Worm (Caenorhabditis elegans) whole organism, L2 larva: ENCODE results near the gene angl-1.

Source experiments
- ZK546.5 ChIP-seq: sonication (generic microtip); optimal IDR thresholded peaks from 2 replicates; lab custom pipeline; 2017; ENCODE audit warnings: missing biosample characterization, missing genetic modification characterization
- ama-1 ChIP-seq: fragments of 150-350 bp; optimal IDR thresholded peaks from 2 replicates; lab custom pipeline; 2018; ENCODE audit warnings: inconsistent platforms
- ceh-82 ChIP-seq: fragments of 150-350 bp; optimal IDR thresholded peaks from 2 replicates; lab custom pipeline; 2014; ENCODE audit warnings: missing biosample characterization, missing genetic modification characterization
- egl-27 ChIP-seq: sonication (generic microtip); optimal IDR thresholded peaks from 3 replicates; lab custom pipeline; 2017; ENCODE audit warnings: missing biosample characterization, missing genetic modification reagents, missing genetic modification characterization
- mab-5 ChIP-seq: fragments of 150-350 bp; optimal IDR thresholded peaks from 2 replicates; lab custom pipeline; 2014; ENCODE audit warnings: missing biosample characterization, missing genetic modification characterization
- nhr-11 ChIP-seq: fragments of 150-350 bp; optimal IDR thresholded peaks from 2 replicates; lab custom pipeline; 2014; ENCODE audit warnings: missing biosample characterization, missing genetic modification characterization
- nhr-23 ChIP-seq: fragments of 150-350 bp; optimal IDR thresholded peaks from 2 replicates; lab custom pipeline; 2014; ENCODE audit warnings: missing biosample characterization, missing genetic modification reagents, missing genetic modification characterization
- nhr-25 ChIP-seq: fragments of 150-350 bp; sonication (generic microtip); optimal IDR thresholded peaks from 3 replicates; lab custom pipeline; 2014; ENCODE audit warnings: missing biosample characterization, missing genetic modification characterization
- nhr-77 ChIP-seq: fragments of 150-350 bp; optimal IDR thresholded peaks from 2 replicates; lab custom pipeline; 2014; ENCODE audit warnings: missing biosample characterization, missing genetic modification characterization

ce11 chrV:2608352-2608751, 44.5 kb upstream of the angl-1 start, which contains the start of gene acr-17:
- TF ChIP-seq egl-27 (tag; lab: Kevin White, UChicago) (no peak), ZK546.5 (no peak), ceh-82 (tag; lab: Kevin White, UChicago) (no peak), nhr-77 (tag; lab: Kevin White, UChicago) (no peak), mab-5 (tag; lab: Kevin White, UChicago) (no peak), nhr-25 (tag; lab: Kevin White, UChicago) (no peak), nhr-23 (tag; lab: Kevin White, UChicago) (no peak), nhr-11 (tag; lab: Kevin White, UChicago) (no peak), ama-1 (lab: Kevin White, UChicago) (no peak)
